Worm (Caenorhabditis elegans) whole organism, young adult: ENCODE data around the gene F41G3.3.

Experiments
- B0019.2 ChIP-seq: fragments of 200-800 bp; sonication (Bioruptor generic); conservative IDR thresholded peaks from 2 replicates; pipeline ENCODE4 v1.3.6; 2022; ENCODE audit warnings: missing genetic modification reagents, missing genetic modification characterization, missing compliant biosample characterization
- B0035.1 ChIP-seq: sonication (generic microtip); optimal IDR thresholded peaks from 2 replicates; lab custom pipeline; 2016; ENCODE audit warnings: missing genetic modification characterization, mild to moderate bottlenecking, missing compliant biosample characterization, missing genotype, missing genetic modification reagents
- C06A6.2 ChIP-seq: fragments of 200-800 bp; sonication (Bioruptor generic); conservative IDR thresholded peaks from 2 replicates; pipeline ENCODE4 v1.3.6; 2022; ENCODE audit warnings: missing genetic modification characterization, missing compliant biosample characterization
- C17E4.6 ChIP-seq: fragments of 200-800 bp; sonication (Bioruptor generic); IDR thresholded peaks from 2 replicates; pipeline ENCODE4 v1.3.6; 2022; ENCODE audit warnings: missing genetic modification reagents, missing genetic modification characterization, missing compliant biosample characterization
- F10E7.11 ChIP-seq: sonication (generic microtip); optimal IDR thresholded peaks from 2 replicates; lab custom pipeline; 2017; ENCODE audit warnings: mild to moderate bottlenecking, missing genetic modification characterization, moderate library complexity, missing compliant biosample characterization
- F22D6.2 ChIP-seq: sonication (generic microtip); optimal IDR thresholded peaks from 2 replicates; lab custom pipeline; 2016; ENCODE audit warnings: mild to moderate bottlenecking, missing genetic modification characterization, missing compliant biosample characterization
- F39B2.1 ChIP-seq: fragments of 200-800 bp; sonication (Bioruptor generic); IDR thresholded peaks from 2 replicates; pipeline ENCODE4 v1.3.6; 2022; ENCODE audit warnings: missing genetic modification reagents, missing genetic modification characterization, missing compliant biosample characterization
- F52B5.7 ChIP-seq: sonication (generic microtip); optimal IDR thresholded peaks from 2 replicates; lab custom pipeline; 2016; ENCODE audit warnings: mild to moderate bottlenecking, missing genetic modification characterization, missing compliant biosample characterization
- aptf-3 ChIP-seq: fragments of 200-800 bp; sonication (Bioruptor generic); IDR thresholded peaks from 2 replicates; pipeline ENCODE4 v1.3.6; 2022; ENCODE audit warnings: missing genetic modification characterization, missing compliant biosample characterization
- attf-3 ChIP-seq: fragments of 200-800 bp; sonication (Bioruptor generic); conservative IDR thresholded peaks from 2 replicates; pipeline ENCODE4 v1.3.6; 2022; ENCODE audit warnings: missing genetic modification reagents, missing genetic modification characterization, missing compliant biosample characterization
- attf-5 ChIP-seq: fragments of 200-800 bp; sonication (Bioruptor generic); optimal IDR thresholded peaks from 2 replicates; lab custom pipeline; 2018; ENCODE audit warnings: mild to moderate bottlenecking, missing genetic modification characterization, missing compliant biosample characterization
- ceh-100 ChIP-seq: fragments of 200-800 bp; sonication (Bioruptor generic); IDR thresholded peaks from 2 replicates; pipeline ENCODE4 v1.3.6; 2022; ENCODE audit warnings: missing genetic modification reagents, missing genetic modification characterization, missing compliant biosample characterization
- ceh-40 ChIP-seq: fragments of 200-800 bp; sonication (Bioruptor generic); IDR thresholded peaks from 2 replicates; pipeline ENCODE4 v1.3.6; 2022; ENCODE audit warnings: missing genetic modification characterization, missing compliant biosample characterization
- dox-1 ChIP-seq: fragments of 200-800 bp; sonication (Bioruptor generic); IDR thresholded peaks from 2 replicates; pipeline ENCODE4 v1.3.6; 2022; ENCODE audit warnings: missing genetic modification reagents, missing genetic modification characterization, missing compliant biosample characterization
- dpl-1 ChIP-seq: fragments of 150-350 bp; optimal IDR thresholded peaks from 2 replicates; lab custom pipeline; 2014; ENCODE audit warnings: missing biosample characterization, missing genetic modification reagents, missing genetic modification characterization
- egl-18 ChIP-seq: fragments of 200-800 bp; sonication (Bioruptor generic); IDR thresholded peaks from 2 replicates; pipeline ENCODE4 v1.3.6; 2022; ENCODE audit warnings: missing genetic modification reagents, missing genetic modification characterization, missing compliant biosample characterization
- hmg-1.2 ChIP-seq: fragments of 200-800 bp; sonication (Bioruptor generic); IDR thresholded peaks from 2 replicates; pipeline ENCODE4 v1.3.6; 2022; ENCODE audit warnings: missing genetic modification reagents, missing genetic modification characterization, missing compliant biosample characterization
- madf-8 ChIP-seq: fragments of 200-800 bp; sonication (Bioruptor generic); conservative IDR thresholded peaks from 2 replicates; pipeline ENCODE4 v1.3.6; 2022; ENCODE audit warnings: missing genetic modification reagents, missing genetic modification characterization, missing compliant biosample characterization
- mes-4 ChIP-seq: sonication (generic microtip); optimal IDR thresholded peaks from 2 replicates; lab custom pipeline; 2016; ENCODE audit warnings: missing genotype, missing genetic modification characterization, missing compliant biosample characterization
- nfya-2 ChIP-seq: fragments of 200-800 bp; sonication (Bioruptor generic); IDR thresholded peaks from 2 replicates; pipeline ENCODE4 v1.3.6; 2022; ENCODE audit warnings: missing genetic modification reagents, missing genetic modification characterization, missing compliant biosample characterization
- pbrm-1 ChIP-seq: fragments of 200-800 bp; sonication (Bioruptor generic); IDR thresholded peaks from 2 replicates; pipeline ENCODE4 v1.3.6; 2022; ENCODE audit warnings: missing genetic modification reagents, missing genetic modification characterization, missing compliant biosample characterization
- somi-1 ChIP-seq: fragments of 200-800 bp; sonication (Bioruptor generic); optimal IDR thresholded peaks from 2 replicates; lab custom pipeline; 2018; ENCODE audit warnings: mild to moderate bottlenecking, missing genetic modification characterization, missing compliant biosample characterization
- zfh-2 ChIP-seq: fragments of 200-800 bp; sonication (Bioruptor generic); conservative IDR thresholded peaks from 2 replicates; pipeline ENCODE4 v1.3.6; 2022; ENCODE audit warnings: missing genetic modification reagents, missing genetic modification characterization, missing compliant biosample characterization
- ztf-28 ChIP-seq: fragments of 200-800 bp; sonication (Bioruptor generic); IDR thresholded peaks from 2 replicates; pipeline ENCODE4 v1.3.6; 2022; ENCODE audit warnings: missing genetic modification reagents, missing genetic modification characterization, missing compliant biosample characterization

Gene F41G3.3

DNA sequence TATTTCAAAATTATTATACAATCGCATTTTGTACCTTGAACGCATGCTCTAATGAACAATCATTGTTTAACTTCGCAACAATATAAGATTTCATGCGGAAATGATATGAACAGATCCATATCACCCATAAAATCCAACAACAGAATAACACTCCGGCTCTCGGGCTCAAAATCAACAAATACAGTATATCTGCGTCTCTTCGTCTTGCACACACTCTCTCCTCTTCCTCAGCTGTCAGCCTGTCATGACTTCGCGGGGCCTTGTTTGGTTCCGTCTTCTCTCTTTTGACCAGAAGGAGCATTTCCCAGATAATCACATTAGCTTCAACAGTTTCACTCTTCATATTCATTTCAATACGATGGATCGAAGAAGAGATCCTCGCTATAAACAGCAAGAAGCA lies at the start of gene F41G3.3:
Gene F41G3.3 (plus strand): TSS at position 301 of the 400 bp plus-strand sequence.
- TF ChIP-seq C06A6.2 (GFP tag; lab: Robert Waterston, UW) (no peak), pbrm-1 (GFP tag; lab: Robert Waterston, UW) (no peak)

DNA sequence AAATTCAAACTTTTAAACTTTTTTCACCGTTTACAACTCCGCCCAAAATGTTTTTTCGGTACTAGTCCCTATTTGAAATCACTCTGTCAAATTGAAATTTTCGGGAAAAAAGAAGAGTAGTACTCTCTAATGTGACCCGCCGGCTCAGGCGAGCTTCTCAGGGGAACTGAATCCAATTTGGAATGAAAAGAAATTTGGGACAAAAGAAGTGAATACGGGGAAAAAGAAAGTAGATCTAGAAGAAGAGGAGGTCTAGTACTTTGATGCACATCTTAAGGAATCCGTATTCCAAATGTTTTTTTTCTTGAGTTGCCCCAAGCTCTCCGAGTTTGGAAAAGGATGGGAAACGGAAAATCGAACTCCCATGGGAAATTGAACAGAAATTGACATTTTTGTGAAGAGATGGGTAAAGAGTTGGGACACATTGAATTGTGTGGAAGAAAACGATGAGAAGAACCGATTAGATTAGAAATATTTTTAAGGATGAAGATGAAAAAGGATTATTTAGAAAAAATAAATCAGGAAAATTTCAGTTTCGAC lies 49.7 kb upstream of the F41G3.3 start:
- TF ChIP-seq ztf-28 (GFP tag; lab: Robert Waterston, UW) (no peak), C17E4.6 (no peak), ceh-100 (GFP tag; lab: Robert Waterston, UW) (no peak)

DNA sequence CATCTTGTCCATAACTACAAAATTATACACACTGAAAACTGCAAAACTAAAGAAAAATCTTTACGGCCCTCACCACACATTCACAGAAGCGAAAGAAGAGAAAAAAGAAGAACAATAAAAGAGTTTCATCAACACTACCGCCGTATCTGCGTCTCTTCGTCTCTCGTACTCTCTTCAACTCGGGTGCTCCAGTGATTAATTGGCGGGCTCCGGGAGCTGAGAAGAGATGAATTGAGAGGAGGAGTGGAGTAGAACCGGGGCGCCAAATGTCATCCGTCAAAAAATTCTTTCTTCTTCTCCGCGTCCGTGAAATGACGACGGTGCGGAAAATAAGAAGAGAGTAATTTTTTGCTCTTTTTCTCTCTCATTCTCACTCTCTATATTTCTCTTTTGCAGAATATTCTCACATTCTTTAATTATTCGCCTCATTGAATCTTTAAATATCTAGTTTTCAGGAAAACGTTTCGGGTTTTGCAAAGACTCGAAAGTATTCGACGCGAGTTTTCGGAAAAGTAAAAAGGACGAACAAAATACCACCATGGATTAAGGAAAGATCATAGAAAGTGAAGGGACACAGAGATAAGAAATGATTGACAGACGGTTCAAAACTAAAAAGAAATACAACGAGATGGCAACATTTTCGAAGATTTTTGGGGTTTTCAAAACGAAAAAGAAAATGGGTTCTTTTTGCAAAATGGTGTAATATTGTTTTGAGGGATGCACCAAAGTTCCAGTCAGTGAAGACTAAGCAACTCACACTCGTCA lies 48.7 kb upstream of the F41G3.3 start:
- TF ChIP-seq somi-1 (GFP tag; lab: Kevin White, UChicago): peak; percentile 21
- TF ChIP-seq hmg-1.2: peak; percentile 51; the same call in 1 of the 2 replicates
- no peak for TF ChIP-seq aptf-3 (GFP tag; lab: Robert Waterston, UW)
- TF ChIP-seq, all 124 proteins: peak for 2

DNA sequence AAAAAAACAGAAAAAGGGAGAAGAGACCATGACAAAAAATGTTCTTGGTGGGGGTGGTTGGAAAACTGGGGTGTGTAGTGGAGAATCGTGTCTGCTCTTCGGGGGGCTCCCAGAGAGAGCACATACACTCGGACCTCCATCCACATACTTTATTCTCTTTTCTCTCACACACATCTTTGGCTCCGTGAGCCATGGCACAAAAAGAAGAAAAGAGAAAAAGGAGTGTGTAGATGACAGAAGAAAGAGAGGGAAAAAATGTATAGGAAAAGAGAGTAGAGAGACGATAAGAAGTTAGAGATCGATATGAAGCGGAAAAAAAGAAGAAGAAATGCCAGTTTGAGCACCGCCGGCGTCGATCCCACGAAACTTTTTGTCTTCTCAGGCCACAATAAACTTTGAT lies 47.4 kb upstream of the F41G3.3 start:
- no peak for TF ChIP-seq madf-8 (GFP tag; lab: Robert Waterston, UW)
- TF ChIP-seq hmg-1.2: 0 out of 2 replicates have a peak, but pooled peaks have one; percentile 17
- peak; percentile 26; the same call in 1 of the 2 replicates for TF ChIP-seq zfh-2 (GFP tag; lab: Robert Waterston, UW)

DNA sequence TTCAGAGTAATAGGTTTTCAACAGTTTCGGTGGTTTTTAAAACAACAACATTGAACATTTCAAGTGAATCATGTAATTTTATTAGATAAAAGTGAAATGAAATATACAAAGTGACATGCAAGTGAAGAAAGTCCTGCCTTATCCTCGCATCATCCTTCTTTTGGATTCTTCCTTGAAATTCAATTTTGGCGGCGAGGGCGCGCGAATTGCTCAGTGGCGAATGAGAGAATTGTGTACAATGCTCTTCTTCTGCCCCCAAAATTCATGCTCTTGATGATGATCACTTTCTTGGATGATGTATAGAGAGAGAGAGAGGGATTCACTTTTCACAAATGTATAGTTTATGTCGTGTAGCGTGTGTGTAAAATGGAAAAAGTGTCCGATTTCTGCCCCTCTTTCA lies 46.7 kb upstream of the F41G3.3 start:
- TF ChIP-seq F39B2.1 (GFP tag; lab: Robert Waterston, UW): no peak
- no peak for TF ChIP-seq nfya-2 (GFP tag; lab: Robert Waterston, UW)
- TF ChIP-seq, all 124 proteins: peak for 0

DNA sequence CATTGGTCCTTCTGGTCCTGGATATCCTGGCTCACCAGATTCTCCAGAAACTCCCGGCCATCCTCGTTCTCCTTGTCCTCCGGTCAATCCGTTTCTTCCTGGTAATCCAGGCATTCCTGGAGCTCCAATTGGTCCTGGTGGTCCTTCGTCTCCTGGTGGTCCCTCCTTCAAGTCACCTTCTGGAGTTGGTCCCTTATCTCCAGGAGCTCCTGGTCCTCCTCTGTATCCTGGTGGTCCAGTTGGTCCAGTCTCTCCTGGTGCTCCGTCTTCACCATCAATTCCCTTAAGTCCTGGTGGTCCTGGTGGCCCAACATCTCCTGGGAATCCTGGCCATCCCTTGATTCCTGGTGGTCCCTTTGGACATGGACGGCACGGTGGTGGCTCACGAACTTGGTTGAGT lies 45.7 kb upstream of the F41G3.3 start:
- 0 out of 2 replicates have a peak, but pooled peaks have one; percentile 23 for TF ChIP-seq dox-1 (GFP tag; lab: Robert Waterston, UW)
- TF ChIP-seq F39B2.1 (GFP tag; lab: Robert Waterston, UW): no peak
- peak; percentile 74 for TF ChIP-seq zfh-2 (GFP tag; lab: Robert Waterston, UW)
- TF ChIP-seq B0019.2 (GFP tag; lab: Robert Waterston, UW): no peak
- TF ChIP-seq, all 124 proteins: peak for 2

DNA sequence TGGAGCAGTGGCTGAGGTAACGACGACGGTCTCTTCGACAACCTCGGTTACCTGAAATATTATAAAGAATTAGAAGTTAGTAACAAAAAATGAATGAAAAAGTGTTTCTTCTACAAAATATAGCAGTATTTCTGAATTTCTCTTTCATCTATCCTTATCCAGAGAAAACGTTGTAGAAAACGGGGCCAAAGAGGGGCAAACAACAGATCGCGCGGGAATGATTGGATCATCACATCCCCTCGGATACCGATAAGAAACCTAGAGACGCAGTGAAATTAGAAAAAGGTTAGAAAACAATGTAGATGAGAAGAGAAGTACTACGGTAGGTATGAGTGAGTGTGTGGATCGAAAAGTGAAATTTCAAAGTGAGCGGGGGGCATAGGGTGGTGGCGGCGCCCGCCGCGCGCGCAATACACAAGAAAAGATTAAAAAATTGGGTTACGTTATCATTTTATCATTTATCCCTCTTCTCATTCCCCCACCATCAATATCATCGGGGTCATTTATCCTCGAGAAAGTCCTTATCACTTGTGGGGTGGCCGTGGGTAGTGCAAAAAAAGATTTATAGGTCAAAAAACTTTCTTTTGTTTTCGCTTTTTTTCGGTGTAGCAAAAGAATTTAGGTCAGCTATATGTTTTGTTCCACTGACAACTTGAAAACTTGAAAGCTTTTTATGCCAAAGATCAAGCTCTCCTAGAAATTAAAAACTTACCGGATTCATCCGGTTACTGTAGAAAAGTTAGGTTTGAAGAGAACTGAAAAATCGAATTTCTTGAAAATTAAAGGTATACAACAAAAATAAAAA lies 44.0 kb upstream of the F41G3.3 start, which contains the start of the genes dpy-10 and T14B4.19:
Gene dpy-10 (minus strand): TSS at position 51 of the 805 bp plus-strand sequence.
Gene T14B4.19 (minus strand): TSS at position 755 of the 805 bp plus-strand sequence.
- no peak for TF ChIP-seq attf-3 (GFP tag; lab: Robert Waterston, UW)
- TF ChIP-seq dpl-1 (GFP tag; lab: Kevin White, UChicago): no peak
- no peak for TF ChIP-seq mes-4 (tag; lab: Kevin White, UChicago)
- no peak for TF ChIP-seq F10E7.11 (tag; lab: Kevin White, UChicago)
- TF ChIP-seq B0035.1 (tag; lab: Kevin White, UChicago): no peak
- no peak for TF ChIP-seq ceh-40 (GFP tag; lab: Robert Waterston, UW)
- no peak for TF ChIP-seq egl-18 (GFP tag; lab: Robert Waterston, UW)
- TF ChIP-seq F22D6.2: no peak
- TF ChIP-seq attf-5: no peak
- no peak for TF ChIP-seq F52B5.7 (tag; lab: Kevin White, UChicago)
- TF ChIP-seq, all 124 proteins: peak for 0
